Worm (Caenorhabditis elegans) whole organism, L3 larva: ENCODE measurements around the gene C31G12.1.

Experiments
- ZK546.5 ChIP-seq: sonication (generic microtip); optimal IDR thresholded peaks from 2 replicates; lab custom pipeline; 2017; ENCODE audit warnings: missing biosample characterization, missing genetic modification characterization
- ceh-16 ChIP-seq: sonication (generic microtip); optimal IDR thresholded peaks from 2 replicates; lab custom pipeline; 2017; ENCODE audit warnings: missing biosample characterization, missing genetic modification characterization
- ceh-82 ChIP-seq: fragments of 150-350 bp; optimal IDR thresholded peaks from 2 replicates; lab custom pipeline; 2014; ENCODE audit warnings: missing biosample characterization, missing genetic modification characterization
- egl-27 ChIP-seq: sonication (generic microtip); optimal IDR thresholded peaks from 4 replicates; lab custom pipeline; 2017; ENCODE audit warnings: missing biosample characterization, missing genetic modification reagents, missing genetic modification characterization
- egl-5 ChIP-seq: fragments of 150-350 bp; optimal IDR thresholded peaks from 2 replicates; lab custom pipeline; 2017; ENCODE audit warnings: missing biosample characterization, missing genetic modification reagents, missing genetic modification characterization, inconsistent platforms
- nhr-237 ChIP-seq: fragments of 150-350 bp; optimal IDR thresholded peaks from 2 replicates; lab custom pipeline; 2014; ENCODE audit warnings: missing biosample characterization, missing genetic modification characterization
- nhr-77 ChIP-seq: fragments of 150-350 bp; optimal IDR thresholded peaks from 2 replicates; lab custom pipeline; 2014; ENCODE audit warnings: missing biosample characterization, missing genetic modification characterization
- pha-4 ChIP-seq: fragments of 150-350 bp; optimal IDR thresholded peaks from 2 replicates; lab custom pipeline; 2014; ENCODE audit warnings: missing biosample characterization, missing genetic modification reagents, missing genetic modification characterization
- pqm-1 ChIP-seq: fragments of 150-350 bp; optimal IDR thresholded peaks from 2 replicates; lab custom pipeline; 2017; ENCODE audit warnings: missing biosample characterization, missing genetic modification characterization, inconsistent platforms
- unc-62 ChIP-seq: fragments of 150-350 bp; sonication (generic microtip); optimal IDR thresholded peaks from 4 replicates; lab custom pipeline; 2014; ENCODE audit warnings: missing biosample characterization, missing genetic modification reagents, missing genetic modification characterization
- ztf-4 ChIP-seq: fragments of 150-350 bp; optimal IDR thresholded peaks from 2 replicates; lab custom pipeline; 2014; ENCODE audit warnings: missing biosample characterization, missing genetic modification characterization

- no peak for TF ChIP-seq unc-62
- no peak for TF ChIP-seq nhr-237 (tag; lab: Kevin White, UChicago)
- TF ChIP-seq ceh-82, result no peak
- TF ChIP-seq nhr-77, result no peak
- no peak for TF ChIP-seq ztf-4 (tag; lab: Kevin White, UChicago)
- TF ChIP-seq ceh-16, result no peak
- no peak for TF ChIP-seq egl-27 (tag; lab: Kevin White, UChicago)
- no peak for TF ChIP-seq egl-5 (tag; lab: Kevin White, UChicago)
- no peak for TF ChIP-seq pqm-1
- TF ChIP-seq pha-4 (tag; lab: Kevin White, UChicago), result no peak
- TF ChIP-seq ZK546.5 (tag; lab: Kevin White, UChicago), result no peak
Observed at ce11 chrV:18164758-18165157, 15.0 kb upstream of the C31G12.1 start, which contains the start of gene C14A6.5.
